Worm (Caenorhabditis elegans): ENCODE measurements around the gene taf-6.2.

Gene taf-6.2

DNA sequence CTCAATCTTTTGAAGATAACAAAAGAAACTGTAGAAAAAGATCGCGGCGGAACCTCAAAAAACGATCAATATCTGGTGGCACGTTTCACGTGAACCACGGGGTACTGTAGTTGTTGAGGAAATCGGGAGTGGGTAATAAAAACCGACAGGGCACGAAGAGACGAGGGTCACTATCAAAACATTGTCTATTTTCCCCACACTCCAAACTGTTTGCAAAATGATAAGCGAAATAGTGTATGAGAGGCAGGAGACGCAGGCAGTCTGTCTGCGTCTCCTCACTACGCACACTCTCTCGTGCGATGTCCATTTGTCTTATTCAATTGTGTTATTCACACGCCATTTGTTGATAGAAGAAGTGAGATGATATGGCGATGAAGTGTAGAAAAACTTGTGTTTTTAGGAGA, 41.1 kb downstream of the taf-6.2 start (continued):
- no peak for TF ChIP-seq nfya-1 (tag; optimal IDR thresholded peaks at IDR 0.05; ENCODE audit: borderline replicate concordance, insufficient read depth)
- no peak for TF ChIP-seq dpff-1 (tag; optimal IDR thresholded peaks at IDR 0.05)
- TF ChIP-seq tbx-9 (tag; optimal IDR thresholded peaks at IDR 0.05; ENCODE audit: borderline replicate concordance): no peak
- TF ChIP-seq madf-10 (tag; optimal IDR thresholded peaks at IDR 0.05): no peak
- no peak for TF ChIP-seq Y95B8A.8 (GFP tag; IDR thresholded peaks at IDR 0.05)
- TF ChIP-seq Y53G8AR.9 (GFP tag; conservative IDR thresholded peaks at IDR 0.05): no peak; the same call in 1 of the 2 replicates
- TF ChIP-seq B0261.1 (tag; optimal IDR thresholded peaks at IDR 0.05): no peak
- no peak for TF ChIP-seq athp-1 (tag; optimal IDR thresholded peaks at IDR 0.05)
- no peak for TF ChIP-seq lin-35 (GFP tag; optimal IDR thresholded peaks at IDR 0.05)
- TF ChIP-seq cebp-1 (GFP tag; IDR thresholded peaks at IDR 0.05): no peak
- peak; percentile 14 for TF ChIP-seq cebp-1 (tag; optimal IDR thresholded peaks at IDR 0.05)
- TF ChIP-seq cebp-2 (GFP tag; IDR thresholded peaks at IDR 0.05): no peak
- TF ChIP-seq ztf-26 (tag; optimal IDR thresholded peaks at IDR 0.05): peak; percentile 28

DNA sequence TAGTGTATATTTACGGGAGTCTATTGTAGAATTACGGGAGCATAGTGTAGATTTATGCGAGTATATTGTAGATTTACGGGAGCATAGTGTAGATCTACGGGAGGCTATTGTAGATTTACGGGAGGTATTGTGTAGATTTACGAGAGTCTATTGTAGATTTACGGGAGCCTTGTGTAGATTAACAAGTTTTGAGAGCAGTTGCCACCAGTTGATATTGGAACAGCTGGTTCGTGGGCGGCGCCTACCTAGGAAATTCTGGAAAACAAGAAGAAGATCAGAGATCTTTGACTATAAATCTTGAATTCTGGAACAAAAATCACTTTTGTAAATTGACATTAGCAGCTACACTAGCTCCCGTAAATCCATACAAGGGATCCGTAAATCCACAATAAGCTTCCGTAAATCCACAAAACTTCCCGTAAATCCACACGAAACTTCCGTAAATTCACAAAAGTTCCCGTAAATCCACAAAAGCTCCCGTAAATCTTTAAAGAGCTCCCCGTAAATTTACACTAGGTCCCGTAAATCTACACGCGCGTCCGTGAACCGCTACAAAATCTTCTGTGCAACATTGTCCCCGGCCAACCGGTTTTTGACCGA, 41.6 kb downstream of the taf-6.2 start:
- no peak for TF ChIP-seq F10E7.11 (tag; optimal IDR thresholded peaks at IDR 0.05)
- no peak for TF ChIP-seq ceh-79 (tag; optimal IDR thresholded peaks at IDR 0.05)
- no peak for TF ChIP-seq snpc-1.3 (tag; optimal IDR thresholded peaks at IDR 0.05; ENCODE audit: insufficient read depth)
- no peak for TF ChIP-seq ztf-28 (GFP tag; IDR thresholded peaks at IDR 0.05)
- TF ChIP-seq let-607 (tag; optimal IDR thresholded peaks at IDR 0.05): no peak
- no peak for TF ChIP-seq tbx-9 (tag; optimal IDR thresholded peaks at IDR 0.05; ENCODE audit: borderline replicate concordance)
- TF ChIP-seq chd-7 (tag; optimal IDR thresholded peaks at IDR 0.05): no peak
- no peak for TF ChIP-seq dpl-1 (GFP tag; optimal IDR thresholded peaks at IDR 0.05)
- TF ChIP-seq rcor-1 (GFP tag; IDR thresholded peaks at IDR 0.05): no peak
- TF ChIP-seq hsf-1 (GFP tag; IDR thresholded peaks at IDR 0.05): no peak
- no peak for TF ChIP-seq nhr-120 (GFP tag; IDR thresholded peaks at IDR 0.05)
- no peak for TF ChIP-seq F37B4.10 (GFP tag; IDR thresholded peaks at IDR 0.05)
- no peak for TF ChIP-seq nfya-2 (GFP tag; IDR thresholded peaks at IDR 0.05)
- no peak for TF ChIP-seq F39B2.1 (GFP tag; IDR thresholded peaks at IDR 0.05)
- no peak for TF ChIP-seq unc-62 (GFP tag; optimal IDR thresholded peaks at IDR 0.05)
- no peak for TF ChIP-seq fkh-3 (tag; optimal IDR thresholded peaks at IDR 0.05)
- TF ChIP-seq egl-44 (GFP tag; IDR thresholded peaks at IDR 0.05): no peak

DNA sequence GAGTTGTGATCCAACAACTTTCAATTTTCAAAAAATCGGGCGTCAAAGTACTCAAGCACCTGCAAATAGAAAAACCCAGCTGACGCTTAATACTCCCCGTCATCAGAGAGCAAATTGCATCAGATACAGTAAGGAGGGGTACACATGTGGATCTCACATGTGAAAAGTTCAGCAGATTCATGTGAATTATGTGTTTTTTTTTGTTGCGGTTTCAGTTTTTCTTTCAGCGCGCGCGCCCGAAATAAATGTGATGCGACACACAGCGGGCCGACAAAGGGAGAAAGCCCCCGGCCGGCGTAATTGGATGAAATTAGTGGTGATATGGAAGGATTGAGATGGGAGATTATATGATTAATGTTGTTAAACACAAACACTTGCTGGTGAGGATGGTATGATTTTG, 42.3 kb downstream of the taf-6.2 start:
- peak; percentile 52 for TF ChIP-seq ztf-26 (tag; optimal IDR thresholded peaks at IDR 0.05)
- TF ChIP-seq somi-1 (GFP tag; optimal IDR thresholded peaks at IDR 0.05): peak; percentile 3
- peak; percentile 11 for TF ChIP-seq lin-40 (tag; optimal IDR thresholded peaks at IDR 0.05)
- TF ChIP-seq mxl-1 (tag; optimal IDR thresholded peaks at IDR 0.05): no peak
- TF ChIP-seq madf-8 (GFP tag; conservative IDR thresholded peaks at IDR 0.05): no peak

DNA sequence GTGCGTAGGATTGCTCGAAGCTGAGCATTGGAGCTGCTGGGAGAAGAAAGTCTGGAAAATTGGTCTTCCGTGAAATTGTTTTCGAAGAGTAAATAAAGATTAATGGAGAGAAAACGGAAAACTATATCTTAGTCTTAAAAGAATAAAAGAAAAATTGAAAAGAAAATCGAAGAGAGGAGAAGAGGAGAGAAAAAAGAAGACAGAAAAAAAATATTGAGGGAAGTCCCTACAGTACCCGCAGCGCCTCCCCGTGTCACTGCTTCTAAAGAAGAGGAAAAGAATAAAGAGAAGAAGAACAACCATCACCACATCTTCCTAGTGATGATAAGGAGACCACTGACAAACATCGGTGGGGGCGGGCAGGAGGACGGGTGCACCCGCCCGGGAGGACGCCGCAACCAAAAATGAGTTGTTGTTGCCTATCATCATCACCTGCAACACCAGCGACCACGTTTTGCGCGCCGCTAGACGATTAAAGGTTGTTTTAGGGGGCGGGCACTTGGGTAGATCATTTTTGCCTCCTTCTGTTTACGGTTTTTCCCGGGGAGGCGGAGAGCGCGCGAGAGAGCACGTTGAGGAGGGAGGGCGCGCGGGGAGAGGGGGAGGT, 45.8 kb downstream of the taf-6.2 start, which contains the start of gene CC8.2:
CC8.2 (minus strand) TSS at position 51 of the 607 bp plus-strand sequence.
- TF ChIP-seq akir-1 (GFP tag; optimal IDR thresholded peaks at IDR 0.05): no peak
- TF ChIP-seq Y95B8A.8 (GFP tag; IDR thresholded peaks at IDR 0.05): 0 out of 2 replicates have a peak, but pooled peaks have one; percentile 15
- peak; percentile 89 for TF ChIP-seq egrh-3 (GFP tag; IDR thresholded peaks at IDR 0.05)
- peak; percentile 21 for TF ChIP-seq nhr-80 (tag; optimal IDR thresholded peaks at IDR 0.05)
- TF ChIP-seq F33H1.4 (GFP tag; IDR thresholded peaks at IDR 0.05): peak; percentile 32; the same call in 1 of the 2 replicates
- peak; percentile 18 for TF ChIP-seq chd-7 (tag; optimal IDR thresholded peaks at IDR 0.05)
- no peak for TF ChIP-seq F55B11.4 (tag; optimal IDR thresholded peaks at IDR 0.05; ENCODE audit: borderline replicate concordance, insufficient read depth)
- peak; percentile 56 for TF ChIP-seq ceh-27 (GFP tag; optimal IDR thresholded peaks at IDR 0.05)
- 0 out of 2 replicates have a peak, but pooled peaks have one; percentile 57 for TF ChIP-seq C06A6.2 (GFP tag; conservative IDR thresholded peaks at IDR 0.05)
- TF ChIP-seq nfyb-1 (GFP tag; IDR thresholded peaks at IDR 0.05): peak; percentile 64
- peak; percentile 83 for TF ChIP-seq efl-1 (GFP tag; optimal IDR thresholded peaks at IDR 0.05)
- peak; percentile 15 for TF ChIP-seq lin-40 (tag; optimal IDR thresholded peaks at IDR 0.05)
- TF ChIP-seq atf-7 (tag; optimal IDR thresholded peaks at IDR 0.05): peak; percentile 12
- 0 out of 2 replicates have a peak, but pooled peaks have one; percentile 41 for TF ChIP-seq madf-3 (GFP tag; IDR thresholded peaks at IDR 0.05)

Measured in whole organism, young adult.